Fruit fly (Drosophila melanogaster) whole organism, prepupa: ENCODE data around the gene CG4069.

ENCODE experiments used
- CG3919 ChIP-seq: fragments of 200-800 bp; sonication (Bioruptor generic); optimal IDR thresholded peaks from 3 replicates; lab custom pipeline; 2016; ENCODE audit warnings: missing biosample characterization, missing genetic modification characterization
- Sox15 ChIP-seq: fragments of 200-800 bp; sonication (Bioruptor generic); optimal IDR thresholded peaks from 3 replicates; lab custom pipeline; 2016; ENCODE audit warnings: missing biosample characterization, missing genetic modification characterization
- dac ChIP-seq: fragments of 200-800 bp; sonication (Bioruptor generic); optimal IDR thresholded peaks from 2 replicates; lab custom pipeline; 2017; ENCODE audit warnings: missing biosample characterization, mild to moderate bottlenecking, missing genetic modification characterization

DNA sequence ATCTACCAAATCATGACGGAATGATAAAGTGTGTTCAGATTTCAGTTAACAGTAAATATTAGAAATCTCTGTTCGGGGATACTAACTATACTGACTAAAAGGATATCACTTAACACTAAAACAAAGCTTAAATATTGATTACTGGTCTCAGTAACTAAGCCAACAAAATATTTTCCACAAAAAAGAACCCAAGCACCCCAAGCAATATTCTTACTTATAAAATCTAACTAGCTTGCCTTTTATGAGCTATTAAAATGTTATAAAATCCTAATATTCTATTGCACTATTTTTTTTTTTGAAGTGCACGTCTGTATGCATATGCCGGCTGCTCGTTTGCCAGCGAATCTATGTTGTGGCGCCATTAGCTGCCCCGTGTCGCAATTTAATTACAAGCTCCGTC lies 12.4 kb upstream of the CG4069 start:
- TF ChIP-seq CG3919 (GFP tag; lab: Kevin White, UChicago) (no peak), Sox15 (GFP tag; lab: Kevin White, UChicago) (no peak), dac (GFP tag; lab: Kevin White, UChicago) (no peak)
